Worm (Caenorhabditis elegans) whole organism, midembryonic: ENCODE data around the gene K11E4.6.

Source experiments
- T22C8.4 ChIP-seq: fragments of 200-800 bp; sonication (Bioruptor generic); IDR thresholded peaks from 2 replicates; pipeline ENCODE4 v1.3.6; 2022; ENCODE audit warnings: missing genetic modification characterization, missing compliant biosample characterization
- cog-1 ChIP-seq: sonication (generic microtip); optimal IDR thresholded peaks from 2 replicates; lab custom pipeline; 2016; ENCODE audit warnings: missing genetic modification characterization, missing compliant biosample characterization
- flt-1 ChIP-seq: fragments of 200-800 bp; sonication (Bioruptor generic); IDR thresholded peaks from 2 replicates; pipeline ENCODE4 v1.3.6; 2022; ENCODE audit warnings: missing genetic modification characterization, missing compliant biosample characterization
- klf-2 ChIP-seq: fragments of 200-800 bp; sonication (Bioruptor generic); conservative IDR thresholded peaks from 2 replicates; pipeline ENCODE4 v1.3.6; 2022; ENCODE audit warnings: missing genetic modification reagents, missing genetic modification characterization, missing compliant biosample characterization
- med-1 ChIP-seq: sonication (generic microtip); optimal IDR thresholded peaks from 2 replicates; lab custom pipeline; 2017; ENCODE audit warnings: missing genetic modification characterization, mild to moderate bottlenecking, missing compliant biosample characterization, antibody characterized with exemption, missing genetic modification reagents; ENCODE audit not compliant: insufficient read depth
- ref-1 ChIP-seq: fragments of 200-800 bp; sonication (Bioruptor generic); conservative IDR thresholded peaks from 2 replicates; pipeline ENCODE4 v1.3.6; 2022; ENCODE audit warnings: missing genetic modification reagents, missing genetic modification characterization, missing compliant biosample characterization
- tab-1 ChIP-seq: fragments of 200-800 bp; sonication (Bioruptor generic); IDR thresholded peaks from 2 replicates; pipeline ENCODE4 v1.3.6; 2022; ENCODE audit warnings: missing genetic modification characterization, missing compliant biosample characterization
- ztf-23 ChIP-seq: fragments of 200-800 bp; sonication (Bioruptor generic); IDR thresholded peaks from 2 replicates; pipeline ENCODE4 v1.3.6; 2022; ENCODE audit warnings: missing genetic modification reagents, missing genetic modification characterization, missing compliant biosample characterization

DNA sequence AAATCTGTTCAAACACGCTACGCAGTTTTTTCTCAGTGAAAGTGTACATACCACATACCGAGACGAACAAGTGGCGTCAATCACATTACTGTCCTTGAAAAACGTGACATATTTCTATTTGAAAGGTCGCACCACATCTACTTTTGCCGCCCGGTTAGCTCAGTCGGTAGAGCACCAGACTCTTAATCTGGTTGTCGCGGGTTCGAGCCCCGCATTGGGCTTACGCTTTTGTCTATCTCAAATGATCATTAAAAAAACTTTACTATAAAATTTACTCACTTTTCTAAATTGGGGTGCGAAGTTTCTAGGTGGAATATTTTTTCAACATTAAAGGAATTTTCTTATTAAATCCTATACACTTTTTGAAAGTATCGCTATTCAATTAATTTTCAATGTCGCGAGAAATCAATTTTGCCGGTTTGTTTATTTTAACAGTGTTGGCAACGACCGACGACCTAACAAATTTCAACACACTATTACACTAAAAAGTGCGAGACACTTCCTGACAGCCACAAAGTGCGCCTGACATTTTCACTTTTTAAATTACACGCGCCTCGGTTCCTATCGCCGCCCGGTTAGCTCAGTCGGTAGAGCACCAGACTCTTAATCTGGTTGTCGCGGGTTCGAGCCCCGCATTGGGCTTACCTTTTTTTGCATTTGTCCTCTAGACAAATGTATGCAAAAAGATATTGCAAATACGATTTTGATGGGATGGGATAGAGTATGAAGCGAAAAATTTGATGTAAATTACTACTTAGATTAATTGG is 5.9 kb downstream of the K11E4.6 start:
- TF ChIP-seq klf-2 (GFP tag; lab: Robert Waterston, UW) (no peak), cog-1 (tag; lab: Kevin White, UChicago) (no peak), ztf-23 (GFP tag; lab: Robert Waterston, UW) (peak; percentile 75), tab-1 (GFP tag; lab: Robert Waterston, UW) (peak; percentile 68; the same call in 1 of the 2 replicates), flt-1 (GFP tag; lab: Robert Waterston, UW) (no peak), T22C8.4 (GFP tag; lab: Robert Waterston, UW) (0 out of 2 replicates have a peak, but pooled peaks have one; percentile 13), ref-1 (GFP tag; lab: Robert Waterston, UW) (peak; percentile 65), med-1 (GFP tag; lab: Kevin White, UChicago) (no peak)
